Fruit fly (Drosophila melanogaster) whole organism, embryonic: ENCODE measurements around the gene Polr3H.

Experiments
- BEAF-32 ChIP-seq: fragments of 200-800 bp; sonication (Bioruptor generic); optimal IDR thresholded peaks from 3 replicates; lab custom pipeline; 2017; ENCODE audit warnings: missing biosample characterization, missing genetic modification characterization, mild to moderate bottlenecking, moderate library complexity, missing genetic modification reagents
- CG10267 ChIP-seq: fragments of 200-800 bp; sonication (Bioruptor generic); optimal IDR thresholded peaks from 2 replicates; lab custom pipeline; 2018; ENCODE audit warnings: missing biosample characterization, mild to moderate bottlenecking, missing genetic modification characterization, moderate library complexity
- CG12071 ChIP-seq: fragments of 200-800 bp; sonication (Bioruptor generic); optimal IDR thresholded peaks from 3 replicates; lab custom pipeline; 2018; ENCODE audit warnings: missing biosample characterization, mild to moderate bottlenecking, missing genetic modification characterization
- CG1233 ChIP-seq: fragments of 200-800 bp; sonication (Bioruptor generic); optimal IDR thresholded peaks from 4 replicates; lab custom pipeline; 2018; ENCODE audit warnings: missing biosample characterization, mild to moderate bottlenecking, missing genetic modification characterization
- CG12744 ChIP-seq: fragments of 200-800 bp; sonication (Bioruptor generic); optimal IDR thresholded peaks from 2 replicates; lab custom pipeline; 2016; ENCODE audit warnings: missing biosample characterization, missing genetic modification characterization
- CG15514 ChIP-seq: fragments of 200-800 bp; sonication (Bioruptor generic); optimal IDR thresholded peaks from 3 replicates; lab custom pipeline; 2017; ENCODE audit warnings: missing biosample characterization, missing genetic modification characterization, mild to moderate bottlenecking, moderate library complexity, missing genetic modification reagents
- CG17328 ChIP-seq: fragments of 200-800 bp; sonication (Bioruptor generic); IDR thresholded peaks from 2 replicates; pipeline ENCODE4 v1.3.6; 2022; ENCODE audit warnings: missing biosample characterization, missing genetic modification characterization
- CG2129 ChIP-seq: fragments of 200-800 bp; sonication (Bioruptor generic); IDR thresholded peaks from 2 replicates; pipeline ENCODE4 v1.3.6; 2022; ENCODE audit warnings: missing biosample characterization, missing genetic modification characterization; ENCODE audit not compliant: partially characterized antibody
- CG31365 ChIP-seq: fragments of 200-800 bp; sonication (Bioruptor generic); optimal IDR thresholded peaks from 2 replicates; lab custom pipeline; 2018; ENCODE audit warnings: missing biosample characterization, mild to moderate bottlenecking, missing genetic modification characterization
- CG33557 ChIP-seq: fragments of 200-800 bp; sonication (Bioruptor generic); optimal IDR thresholded peaks from 2 replicates; lab custom pipeline; 2019; ENCODE audit warnings: missing biosample characterization, mild to moderate bottlenecking, missing genetic modification characterization, moderate library complexity
- CG34224 ChIP-seq: fragments of 200-800 bp; sonication (Bioruptor generic); IDR thresholded peaks from 3 replicates; pipeline ENCODE4 v1.3.6; 2022; ENCODE audit warnings: missing biosample characterization, missing genetic modification characterization; ENCODE audit not compliant: partially characterized antibody
- CG3726 ChIP-seq: fragments of 200-800 bp; sonication (Bioruptor generic); IDR thresholded peaks from 3 replicates; pipeline ENCODE4, ENCODE4 v1.3.6; 2022; ENCODE audit warnings: missing biosample characterization, missing genetic modification characterization
- CG4360 ChIP-seq: fragments of 200-800 bp; sonication (Bioruptor generic); IDR thresholded peaks from 2 replicates; pipeline ENCODE4 v1.3.6; 2022; ENCODE audit warnings: missing biosample characterization, missing genetic modification characterization
- CG6272 ChIP-seq: fragments of 200-800 bp; sonication (Bioruptor generic); IDR thresholded peaks from 2 replicates; pipeline ENCODE4 v1.3.6; 2022; ENCODE audit warnings: missing biosample characterization, missing genetic modification characterization
- CG9797 ChIP-seq: fragments of 200-800 bp; sonication (Bioruptor generic); optimal IDR thresholded peaks from 3 replicates; lab custom pipeline; 2018; ENCODE audit warnings: missing biosample characterization, mild to moderate bottlenecking, missing genetic modification characterization
- Camta ChIP-seq: fragments of 200-800 bp; sonication (Bioruptor generic); optimal IDR thresholded peaks from 2 replicates; lab custom pipeline; 2016; ENCODE audit warnings: missing biosample characterization, missing genetic modification characterization
- CoRest ChIP-seq: fragments of 200-800 bp; sonication (Bioruptor generic); optimal IDR thresholded peaks from 3 replicates; lab custom pipeline; 2018; ENCODE audit warnings: missing biosample characterization, mild to moderate bottlenecking, missing genetic modification characterization, moderate library complexity
- Dad ChIP-seq: fragments of 200-800 bp; sonication (Bioruptor generic); optimal IDR thresholded peaks from 3 replicates; lab custom pipeline; 2016; ENCODE audit warnings: missing biosample characterization, missing genetic modification characterization
- Dp ChIP-seq: fragments of 200-800 bp; sonication (Bioruptor generic); optimal IDR thresholded peaks from 2 replicates; lab custom pipeline; 2018; ENCODE audit warnings: missing biosample characterization, mild to moderate bottlenecking, missing genetic modification characterization, moderate library complexity
- Dref ChIP-seq: fragments of 200-800 bp; sonication (Bioruptor generic); IDR thresholded peaks from 2 replicates; pipeline ENCODE4 v1.3.6; 2022; ENCODE audit warnings: missing biosample characterization, missing genetic modification characterization
- E2f2 ChIP-seq: fragments of 200-800 bp; sonication (Bioruptor generic); IDR thresholded peaks from 2 replicates; pipeline ENCODE4 v1.3.6; 2022; ENCODE audit warnings: missing biosample characterization, missing genetic modification characterization
- Ets97D ChIP-seq: fragments of 200-800 bp; sonication (Bioruptor generic); optimal IDR thresholded peaks from 3 replicates; lab custom pipeline; 2016; ENCODE audit warnings: missing biosample characterization, missing genetic modification characterization
- HLH3B ChIP-seq: fragments of 200-800 bp; sonication (Bioruptor generic); IDR thresholded peaks from 2 replicates; pipeline ENCODE4 v1.3.6; 2022; ENCODE audit warnings: missing biosample characterization, missing genetic modification characterization
- HLH54F ChIP-seq: fragments of 200-800 bp; sonication (Bioruptor generic); optimal IDR thresholded peaks from 3 replicates; lab custom pipeline; 2016; ENCODE audit warnings: missing biosample characterization, missing genetic modification characterization
- Jarid2 ChIP-seq: fragments of 200-800 bp; sonication (Bioruptor generic); optimal IDR thresholded peaks from 3 replicates; lab custom pipeline; 2017; ENCODE audit warnings: mild to moderate bottlenecking, missing biosample characterization, missing genetic modification reagents, missing genetic modification characterization
- Lhr ChIP-seq: fragments of 200-800 bp; sonication (Bioruptor generic); optimal IDR thresholded peaks from 3 replicates; lab custom pipeline; 2017; ENCODE audit warnings: mild to moderate bottlenecking, missing biosample characterization, missing genetic modification reagents, missing genetic modification characterization
- MBD-R2 ChIP-seq: fragments of 200-800 bp; sonication (Bioruptor generic); IDR thresholded peaks from 2 replicates; pipeline ENCODE4 v1.3.6; 2022; ENCODE audit warnings: missing biosample characterization, missing genetic modification characterization
- Med ChIP-seq: fragments of 200-800 bp; sonication (Bioruptor generic); peaks from one replicate; lab custom pipeline; 2016; ENCODE audit warnings: missing biosample characterization, missing genetic modification characterization, mild to moderate bottlenecking, inconsistent platforms, moderate library complexity
- Myb ChIP-seq: fragments of 200-800 bp; sonication (Bioruptor generic); optimal IDR thresholded peaks from 2 replicates; lab custom pipeline; 2016; ENCODE audit warnings: missing biosample characterization, missing genetic modification characterization
- Optix ChIP-seq: fragments of 200-800 bp; sonication (Bioruptor generic); IDR thresholded peaks from 3 replicates; pipeline ENCODE4 v1.3.6; 2022; ENCODE audit warnings: missing biosample characterization, missing genetic modification characterization
- Side ChIP-seq: fragments of 200-800 bp; sonication (Bioruptor generic); optimal IDR thresholded peaks from 2 replicates; lab custom pipeline; 2016; ENCODE audit warnings: missing biosample characterization, missing genetic modification characterization
- Sry-δ ChIP-seq: fragments of 200-800 bp; sonication (Bioruptor generic); optimal IDR thresholded peaks from 2 replicates; lab custom pipeline; 2016; ENCODE audit warnings: missing biosample characterization, missing genetic modification characterization
- YL-1 ChIP-seq: fragments of 200-800 bp; sonication (Bioruptor generic); optimal IDR thresholded peaks from 3 replicates; lab custom pipeline; 2017; ENCODE audit warnings: missing biosample characterization, mild to moderate bottlenecking, missing genetic modification characterization
- ato ChIP-seq: fragments of 200-800 bp; sonication (Bioruptor generic); IDR thresholded peaks from 2 replicates; pipeline ENCODE4 v1.3.6; 2022; ENCODE audit warnings: missing biosample characterization, missing genetic modification characterization; ENCODE audit not compliant: partially characterized antibody
- cato ChIP-seq: fragments of 200-800 bp; sonication (Bioruptor generic); optimal IDR thresholded peaks from 2 replicates; lab custom pipeline; 2016; ENCODE audit warnings: missing biosample characterization, missing genetic modification characterization, borderline replicate concordance
- ci ChIP-seq: fragments of 200-800 bp; sonication (Bioruptor generic); IDR thresholded peaks from 3 replicates; pipeline ENCODE4 v1.3.6; 2022; ENCODE audit warnings: missing biosample characterization, missing genetic modification characterization
- danr ChIP-seq: fragments of 200-800 bp; sonication (Bioruptor generic); IDR thresholded peaks from 2 replicates; pipeline ENCODE4 v1.3.6; 2022; ENCODE audit warnings: missing biosample characterization, missing genetic modification characterization
- emc ChIP-seq: fragments of 200-800 bp; sonication (Bioruptor generic); optimal IDR thresholded peaks from 2 replicates; lab custom pipeline; 2016; ENCODE audit warnings: missing biosample characterization, missing genetic modification characterization
- eve ChIP-seq, 2 experiments: fragments of >200 bp; optimal IDR thresholded peaks; 2 replicates each; lab custom pipeline; 2017; ENCODE audit warnings: missing biosample characterization in 2 of 2, missing genetic modification characterization in 2 of 2
- gfzf ChIP-seq: fragments of 200-800 bp; sonication (Bioruptor generic); optimal IDR thresholded peaks from 2 replicates; lab custom pipeline; 2016; ENCODE audit warnings: missing biosample characterization, mild to moderate bottlenecking, missing genetic modification characterization, moderate library complexity
- gsb-n ChIP-seq: fragments of 200-800 bp; sonication (Bioruptor generic); optimal IDR thresholded peaks from 3 replicates; lab custom pipeline; 2018; ENCODE audit warnings: missing biosample characterization, mild to moderate bottlenecking, missing genetic modification characterization
- her ChIP-seq: fragments of 200-800 bp; sonication (Bioruptor generic); optimal IDR thresholded peaks from 2 replicates; lab custom pipeline; 2016; ENCODE audit warnings: missing biosample characterization, missing genetic modification characterization
- klu ChIP-seq: fragments of 200-800 bp; sonication (Bioruptor generic); IDR thresholded peaks from 2 replicates; pipeline ENCODE4 v1.3.6; 2022; ENCODE audit warnings: missing biosample characterization, missing genetic modification characterization
- pros ChIP-seq: fragments of 200-800 bp; sonication (Bioruptor generic); optimal IDR thresholded peaks from 3 replicates; lab custom pipeline; 2019; ENCODE audit warnings: missing biosample characterization, mild to moderate bottlenecking, missing genetic modification characterization, moderate library complexity
- pzg ChIP-seq: fragments of 200-800 bp; sonication (Bioruptor generic); optimal IDR thresholded peaks from 3 replicates; lab custom pipeline; 2018; ENCODE audit warnings: missing biosample characterization, mild to moderate bottlenecking, missing genetic modification characterization, moderate library complexity
- sens ChIP-seq: fragments of 200-800 bp; sonication (Bioruptor generic); peaks from one replicate; lab custom pipeline; 2016; ENCODE audit warnings: missing biosample characterization, missing genetic modification characterization
- so ChIP-seq: fragments of 200-800 bp; sonication (Bioruptor generic); IDR thresholded peaks from 3 replicates; pipeline ENCODE4 v1.3.6; 2022; ENCODE audit warnings: missing biosample characterization, missing genetic modification characterization
- stwl ChIP-seq: fragments of 200-800 bp; sonication (Bioruptor generic); optimal IDR thresholded peaks from 3 replicates; lab custom pipeline; 2018; ENCODE audit warnings: missing biosample characterization, mild to moderate bottlenecking, missing genetic modification characterization, moderate library complexity
- vvl ChIP-seq: fragments of 200-800 bp; sonication (Bioruptor generic); IDR thresholded peaks from 2 replicates; pipeline ENCODE4 v1.3.6; 2022; ENCODE audit warnings: missing biosample characterization, missing genetic modification characterization

Gene Polr3H

DNA sequence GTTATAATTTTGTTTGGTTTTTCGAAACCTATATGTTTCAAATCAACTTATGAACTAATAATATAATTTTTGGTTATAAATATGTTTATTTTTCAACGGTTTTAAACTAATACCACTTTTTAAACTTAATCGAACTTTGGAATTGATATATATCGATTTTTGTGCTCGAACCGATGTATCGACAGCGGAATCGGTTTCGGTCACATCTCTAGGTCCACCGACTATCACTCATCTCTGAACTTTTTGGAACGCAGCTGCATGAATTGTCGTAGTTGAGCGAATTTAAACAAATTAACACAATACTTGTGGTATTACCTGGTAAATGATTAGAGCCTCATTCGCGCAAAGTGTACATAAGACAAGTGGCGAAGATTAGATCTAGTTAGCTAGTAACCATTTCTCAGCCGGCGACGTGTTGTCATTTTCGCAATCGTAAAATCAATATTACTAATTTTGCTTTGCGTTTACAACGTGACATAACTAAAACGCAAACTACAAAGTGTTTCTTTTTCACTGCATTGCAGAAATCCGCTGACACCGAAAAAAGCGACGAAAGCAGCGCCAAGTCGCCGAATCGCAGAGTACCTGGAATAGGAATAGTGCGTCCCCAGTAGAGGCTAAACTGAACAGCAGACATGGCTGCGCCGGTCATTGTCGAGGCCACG is 20.6 kb upstream of the Polr3H start, which contains the start of gene Apt1 (continued):
- TF ChIP-seq CG34224 (peak; percentile 97), Dad (no peak), danr (GFP tag; lab: Robert Waterston, UW) (no peak), klu (GFP tag; lab: Robert Waterston, UW) (no peak), CG2129 (GFP tag; lab: Robert Waterston, UW) (peak; percentile 83), Optix (GFP tag; lab: Robert Waterston, UW) (no peak), gsb-n (no peak), CG31365 (tag; lab: Kevin White, UChicago) (no peak), Camta (GFP tag; lab: Kevin White, UChicago) (no peak), emc (GFP tag; lab: Kevin White, UChicago) (no peak)

DNA sequence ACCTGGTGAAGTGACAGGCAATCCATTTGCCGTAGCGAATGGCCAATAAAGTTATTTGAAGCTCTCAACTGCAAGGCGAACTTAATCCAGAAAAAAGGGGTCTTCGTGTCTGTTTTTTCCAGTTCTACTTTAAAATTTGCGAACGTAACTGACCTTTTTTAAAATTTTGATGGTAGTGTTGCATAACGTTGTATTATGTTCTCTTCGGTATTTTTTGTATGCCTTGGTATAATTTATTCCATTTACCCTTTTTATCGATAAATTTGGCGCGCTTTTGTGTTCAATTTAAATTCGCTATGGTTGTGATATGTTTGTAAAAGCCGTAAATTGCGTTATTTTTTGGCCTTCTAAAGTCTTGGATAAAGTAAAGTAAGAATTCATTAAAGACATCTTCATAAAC is 17.9 kb upstream of the Polr3H start:
- TF ChIP-seq cato (GFP tag; lab: Kevin White, UChicago) (no peak), MBD-R2 (GFP tag; lab: Robert Waterston, UW) (0 out of 2 replicates have a peak, but pooled peaks have one; percentile 10), CG34224 (peak; percentile 21; the same call in 2 of the 3 replicates), ato (GFP tag; lab: Robert Waterston, UW) (no peak), CG9797 (GFP tag; lab: Kevin White, UChicago) (peak; percentile 23), HLH3B (GFP tag; lab: Robert Waterston, UW) (no peak), stwl (peak; percentile 81), so (GFP tag; lab: Robert Waterston, UW) (no peak), Med (GFP tag; lab: Kevin White, UChicago) (peak; percentile 23), CG12071 (GFP tag; lab: Kevin White, UChicago) (no peak), her (GFP tag; lab: Kevin White, UChicago) (peak; percentile 16), Jarid2 (GFP tag; lab: Kevin White, UChicago) (no peak), Dref (GFP tag; lab: Robert Waterston, UW) (peak; percentile 68), Lhr (GFP tag; lab: Kevin White, UChicago) (no peak), eve (GFP tag; optimal IDR thresholded peaks at IDR 0.05; lab: Kevin White, UChicago) (peak in 1 of 2 experiments; percentile 50), Side (no peak), Ets97D (peak; percentile 33), pzg (GFP tag; lab: Kevin White, UChicago) (peak; percentile 61), HLH54F (no peak), CG10267 (tag; lab: Kevin White, UChicago) (peak; percentile 93), pros (GFP tag; lab: Kevin White, UChicago) (no peak), CG12744 (GFP tag; lab: Kevin White, UChicago) (no peak), ci (GFP tag; lab: Robert Waterston, UW) (no peak), CG3726 (GFP tag; lab: Robert Waterston, UW) (no peak), Sry-δ (GFP tag; lab: Kevin White, UChicago) (peak; percentile 46), E2f2 (GFP tag; lab: Robert Waterston, UW) (peak; percentile 93), CG1233 (no peak), CG4360 (GFP tag; lab: Robert Waterston, UW) (no peak), CG33557 (no peak), vvl (GFP tag; lab: Robert Waterston, UW) (peak; percentile 91), Myb (GFP tag; lab: Kevin White, UChicago) (peak; percentile 96), CG6272 (GFP tag; lab: Robert Waterston, UW) (no peak), CoRest (no peak), YL-1 (GFP tag; lab: Kevin White, UChicago) (no peak), Dp (peak; percentile 93), BEAF-32 (GFP tag; lab: Kevin White, UChicago) (peak; percentile 36), CG17328 (GFP tag; lab: Robert Waterston, UW) (no peak), CG15514 (GFP tag; lab: Kevin White, UChicago) (peak; percentile 57), gfzf (GFP tag; lab: Kevin White, UChicago) (peak; percentile 60), sens (peak; percentile 32)
